Worm (Caenorhabditis elegans): Measurements from ENCODE around the gene srz-31.
A peak's percentile ranks its signal among the peaks of the same experiment; 100 is the strongest.

srz-31 gene

DNA sequence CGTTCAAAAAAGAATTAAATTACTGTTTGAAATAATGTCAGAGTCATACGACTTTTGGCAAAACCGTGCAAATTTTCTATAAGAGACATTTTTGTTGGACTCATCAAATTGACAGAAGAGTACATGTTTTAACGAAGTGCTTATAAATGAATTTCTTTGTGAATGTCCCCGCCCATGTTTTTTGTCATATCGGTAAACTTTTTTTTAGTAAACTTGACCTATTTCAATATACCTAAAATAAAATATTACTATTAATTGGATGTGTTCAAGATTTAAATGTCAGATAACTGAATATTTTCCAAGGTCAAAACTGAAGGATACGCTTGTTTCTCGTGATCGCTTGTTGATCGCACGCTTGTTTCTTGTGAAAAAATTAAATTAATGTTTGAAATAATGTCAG, 20.9 kb downstream of the srz-31 start, which contains the start of gene R05A10.8:
Gene R05A10.8, minus strand, starts transcription at position 101 of the 400 bp plus-strand sequence.
- no peak for TF ChIP-seq spr-3 (GFP tag; optimal IDR thresholded peaks at IDR 0.05)
- TF ChIP-seq nhr-48 (tag; optimal IDR thresholded peaks at IDR 0.05), result no peak
- TF ChIP-seq saeg-2 (GFP tag; IDR thresholded peaks at IDR 0.05), result no peak
- TF ChIP-seq fkh-10 (GFP tag; optimal IDR thresholded peaks at IDR 0.05), result no peak
- TF ChIP-seq ZK337.2 (GFP tag; IDR thresholded peaks at IDR 0.05), result no peak
- no peak for TF ChIP-seq unc-39 (tag; optimal IDR thresholded peaks at IDR 0.05)
- TF ChIP-seq duxl-1 (tag; optimal IDR thresholded peaks at IDR 0.05; ENCODE audit: poor library complexity), result no peak
- TF ChIP-seq mep-1 (tag; optimal IDR thresholded peaks at IDR 0.05), result no peak
- TF ChIP-seq F26F4.8 (GFP tag; conservative IDR thresholded peaks at IDR 0.05), result no peak
- no peak for TF ChIP-seq lin-13 (GFP tag; optimal IDR thresholded peaks at IDR 0.05)
- TF ChIP-seq vab-7 (GFP tag; IDR thresholded peaks at IDR 0.05), result no peak
- TF ChIP-seq hmg-1.1 (GFP tag; IDR thresholded peaks at IDR 0.05), result no peak
- no peak for TF ChIP-seq lin-15B (tag; optimal IDR thresholded peaks at IDR 0.05)
- no peak for TF ChIP-seq nhr-6 (tag; optimal IDR thresholded peaks at IDR 0.05)
- TF ChIP-seq madf-9 (GFP tag; conservative IDR thresholded peaks at IDR 0.05), result no peak
- no peak for TF ChIP-seq tra-1 (GFP tag; IDR thresholded peaks at IDR 0.05)
- no peak for TF ChIP-seq ama-1 (optimal IDR thresholded peaks at IDR 0.05)
- TF ChIP-seq lsy-2 (tag; optimal IDR thresholded peaks at IDR 0.05), result no peak
- TF ChIP-seq nhr-111 (GFP tag; optimal IDR thresholded peaks at IDR 0.05), result no peak
- TF ChIP-seq nhr-41 (GFP tag; IDR thresholded peaks at IDR 0.05), result no peak

DNA sequence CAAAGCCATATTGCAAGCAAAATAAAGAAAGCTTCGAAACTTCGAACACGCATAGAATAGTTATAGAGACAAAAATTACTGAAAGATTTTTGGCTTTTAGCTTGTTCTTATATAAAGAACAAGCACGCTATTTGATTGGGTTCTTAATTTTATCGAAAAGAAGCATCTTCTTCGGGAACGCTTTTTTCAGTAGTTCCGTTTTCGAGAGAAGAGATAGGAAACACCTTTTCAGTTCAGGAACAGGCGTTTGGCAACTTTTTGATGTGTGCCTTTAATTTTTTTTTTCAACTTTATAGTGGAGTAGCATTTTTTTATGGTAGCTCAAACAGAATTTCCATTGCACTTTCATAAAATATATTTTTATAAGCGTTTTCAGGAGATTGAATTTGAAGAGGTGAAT, 25.6 kb downstream of the srz-31 start, which contains the start of gene R05A10.7:
Gene R05A10.7, minus strand, starts transcription at position 101 of the 400 bp plus-strand sequence.
- peak in 1 of 2 experiments; percentile 6 for TF ChIP-seq unc-62 (GFP tag; optimal IDR thresholded peaks at IDR 0.05 in 1 of 2)
- no peak for TF ChIP-seq unc-62 (tag; optimal IDR thresholded peaks at IDR 0.05)
- TF ChIP-seq Y75B8A.6 (GFP tag; IDR thresholded peaks at IDR 0.05), result no peak

DNA sequence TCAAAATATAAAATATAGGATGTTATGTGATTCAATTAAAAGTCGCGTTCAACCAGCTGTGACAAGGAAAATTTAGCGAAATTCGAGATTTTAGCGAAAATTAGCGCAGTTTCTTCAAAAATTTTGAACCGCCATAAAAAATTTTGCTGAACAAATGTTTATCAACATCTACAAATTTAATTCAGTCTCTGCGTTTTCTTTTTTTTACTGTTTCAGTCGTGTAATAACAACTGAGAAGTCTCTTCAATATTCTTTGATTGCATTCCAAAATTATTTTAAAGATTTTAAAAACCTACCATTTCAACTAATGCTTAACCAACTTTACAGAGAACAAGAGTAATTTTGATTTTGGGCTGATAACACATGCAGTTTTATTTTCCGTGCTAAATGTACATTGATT, 26.9 kb downstream of the srz-31 start:
- TF ChIP-seq hlh-30 (tag; optimal IDR thresholded peaks at IDR 0.05; ENCODE audit: insufficient read depth), result no peak
- no peak for TF ChIP-seq zfp-2 (tag; optimal IDR thresholded peaks at IDR 0.05)
- TF ChIP-seq aha-1 (tag), result peak; percentile 52
- no peak for TF ChIP-seq lin-1 (GFP tag; IDR thresholded peaks at IDR 0.05)
- no peak for TF ChIP-seq php-3 (GFP tag; IDR thresholded peaks at IDR 0.05)
- TF ChIP-seq ces-1 (GFP tag; optimal IDR thresholded peaks at IDR 0.05), result no peak
- TF ChIP-seq dmd-8 (GFP tag; IDR thresholded peaks at IDR 0.05), result no peak
- no peak for TF ChIP-seq nhr-48 (tag; optimal IDR thresholded peaks at IDR 0.05)
- no peak for TF ChIP-seq nhr-237 (tag; optimal IDR thresholded peaks at IDR 0.05)
- TF ChIP-seq unc-62 (GFP tag; optimal IDR thresholded peaks at IDR 0.05 in 1 of 2), result peak in 1 of 2 experiments; percentile 88
- TF ChIP-seq unc-62 (tag; optimal IDR thresholded peaks at IDR 0.05), result no peak
- no peak for TF ChIP-seq F44E2.7 (GFP tag; IDR thresholded peaks at IDR 0.05)

DNA sequence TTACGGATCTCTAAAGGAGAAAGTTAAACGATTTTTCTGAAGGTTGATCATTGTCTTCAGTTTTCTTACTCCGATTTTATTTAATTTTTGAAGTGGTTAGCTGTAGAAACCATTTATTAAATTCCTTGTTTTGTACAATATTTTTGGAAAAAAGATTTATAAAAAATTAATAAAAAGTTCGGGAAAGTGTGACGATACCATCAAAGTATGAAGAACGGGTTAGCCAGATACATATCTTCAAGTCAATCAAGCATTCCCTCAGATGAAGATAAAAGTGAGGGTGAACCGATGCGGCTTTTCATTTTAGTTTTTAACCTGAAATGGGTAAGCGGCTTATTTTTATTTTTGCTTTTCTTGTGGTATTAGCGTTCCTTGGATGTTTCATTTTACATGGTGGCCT, 28.3 kb downstream of the srz-31 start, which contains the start of gene R05A10.6:
Gene R05A10.6, plus strand, starts transcription at position 301 of the 400 bp plus-strand sequence.
- TF ChIP-seq set-16 (GFP tag; IDR thresholded peaks at IDR 0.05) (no peak), zip-11 (GFP tag; IDR thresholded peaks at IDR 0.05) (no peak)

DNA sequence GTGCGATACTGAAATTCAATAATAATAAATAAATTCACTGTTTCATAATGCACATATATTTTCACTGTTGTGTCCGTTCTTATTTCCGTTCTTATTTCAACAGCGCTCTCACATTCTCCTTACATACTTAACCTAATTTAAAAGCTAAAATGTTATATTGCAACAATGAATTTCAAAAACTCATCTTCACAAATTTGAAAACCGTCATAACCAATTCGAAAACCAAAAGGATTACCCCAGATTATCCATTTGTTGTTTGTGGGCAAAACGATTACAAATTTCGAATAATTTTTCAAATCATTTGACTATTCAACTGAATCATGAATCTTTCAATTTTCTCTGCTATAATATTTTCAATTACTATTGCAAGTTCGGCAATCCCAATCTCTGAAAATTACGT, 35.0 kb downstream of the srz-31 start, which contains the start of gene R05A10.4:
Gene R05A10.4, plus strand, starts transcription at position 301 of the 400 bp plus-strand sequence.
- TF ChIP-seq R02D3.7 (tag; optimal IDR thresholded peaks at IDR 0.05), result no peak
- TF ChIP-seq lin-1 (GFP tag; IDR thresholded peaks at IDR 0.05), result no peak
